Worm (Caenorhabditis elegans) whole organism, L4/young adult: ENCODE results near the gene D2021.4.
"Not testable (repeated sequence)": the region's sequence is repeated elsewhere in the genome, so short reads cannot be mapped to it uniquely, and the experiment has no call there.

Experiments used
- W03F9.2 ChIP-seq: fragments of 150-350 bp; optimal IDR thresholded peaks from 2 replicates; lab custom pipeline; 2014; ENCODE audit warnings: missing biosample characterization, missing genetic modification characterization
- dao-5 ChIP-seq: sonication (generic microtip); optimal IDR thresholded peaks from 2 replicates; lab custom pipeline; 2016; ENCODE audit warnings: missing genotype, missing genetic modification characterization, moderate library complexity, missing compliant biosample characterization
- him-1 ChIP-seq: sonication (generic microtip); optimal IDR thresholded peaks from 2 replicates; lab custom pipeline; 2016; ENCODE audit warnings: missing genotype, missing genetic modification reagents, missing genetic modification characterization, missing compliant biosample characterization

DNA sequence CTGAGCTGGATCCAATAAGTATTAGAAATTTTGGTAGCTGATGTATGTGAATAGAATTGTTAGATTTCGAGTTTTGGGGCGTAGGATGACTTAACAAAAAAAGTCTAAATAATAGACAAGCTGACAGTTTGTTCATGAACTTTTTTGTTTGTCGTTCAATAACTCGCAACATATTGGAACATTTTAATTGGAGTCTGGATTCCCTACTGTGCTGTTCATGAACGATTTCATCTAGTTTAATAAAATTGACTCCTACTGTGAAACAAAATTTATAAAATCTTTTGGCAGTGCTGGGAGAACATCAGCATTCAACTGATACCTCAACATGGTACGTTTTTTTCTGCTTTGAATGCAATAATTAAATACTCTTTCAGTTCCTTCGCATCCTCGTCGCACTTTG is 7.3 kb downstream of the D2021.4 start, which contains the start of gene nspc-7:
- not testable (repeated sequence) for TF ChIP-seq him-1; dao-5 (tag; lab: Kevin White, UChicago); W03F9.2 (tag; lab: Kevin White, UChicago)
